Worm (Caenorhabditis elegans): Measurements from ENCODE around the gene F46H5.3.

- TF ChIP-seq ceh-22 (tag; optimal IDR thresholded peaks at IDR 0.05), result no peak
- TF ChIP-seq fax-1 (tag; optimal IDR thresholded peaks at IDR 0.05), result no peak
- TF ChIP-seq F13H6.1 (tag; optimal IDR thresholded peaks at IDR 0.05), result no peak
- no peak for TF ChIP-seq hlh-8 (tag; optimal IDR thresholded peaks at IDR 0.05)
- TF ChIP-seq unc-42 (tag; optimal IDR thresholded peaks at IDR 0.05), result no peak
- no peak for TF ChIP-seq syd-9 (tag; optimal IDR thresholded peaks at IDR 0.05)
- no peak for TF ChIP-seq pha-4 (tag; optimal IDR thresholded peaks at IDR 0.05)
- TF ChIP-seq gmeb-2 (tag; optimal IDR thresholded peaks at IDR 0.05), result no peak
- no peak for TF ChIP-seq sox-4 (tag; optimal IDR thresholded peaks at IDR 0.05)
- TF ChIP-seq pha-2 (tag; optimal IDR thresholded peaks at IDR 0.05), result no peak
- no peak for TF ChIP-seq pros-1 (tag; optimal IDR thresholded peaks at IDR 0.05)
Observed at ce11 chrX:7233127-7234073, 5.1 kb downstream of the F46H5.3 start.

Measured in whole organism, late embryonic.